Fruit fly (Drosophila melanogaster) Kc167 (cell line): ENCODE results near the gene CG10702.

Source experiments
- Sin3A ChIP-seq: fragments of >200 bp; optimal IDR thresholded peaks from 2 replicates; lab custom pipeline; 2018; ENCODE audit warnings: missing external identifiers
- h ChIP-seq: fragments of >200 bp; optimal IDR thresholded peaks from 3 replicates; lab custom pipeline; 2018; ENCODE audit warnings: missing external identifiers
- psq ChIP-seq: fragments of >200 bp; optimal IDR thresholded peaks from 2 replicates; lab custom pipeline; 2017; ENCODE audit warnings: missing external identifiers
- ttk ChIP-seq: sonication (Bioruptor generic); optimal IDR thresholded peaks from 2 replicates; lab custom pipeline; 2017; ENCODE audit warnings: missing external identifiers

DNA sequence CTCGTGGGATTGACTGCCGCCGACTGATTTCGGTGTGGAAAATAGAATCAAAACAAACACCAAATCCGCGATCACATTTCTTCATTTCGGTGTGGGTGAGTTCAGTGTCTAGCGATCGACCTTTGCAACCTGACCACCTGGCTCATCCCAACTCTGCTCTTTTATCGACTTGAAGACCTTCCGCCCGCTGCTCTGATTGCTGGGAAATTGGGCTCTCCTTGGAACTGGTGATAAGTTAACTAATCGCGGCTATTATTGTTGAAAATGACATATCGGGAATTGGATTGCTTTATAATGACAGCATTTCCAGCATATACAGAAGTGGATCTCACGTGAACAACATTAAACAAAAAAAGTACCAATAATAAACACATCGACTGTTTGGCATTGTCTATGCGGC lies 27.7 kb upstream of the CG10702 start:
- no peak for TF ChIP-seq psq (lab: Kevin White, UChicago)
- TF ChIP-seq Sin3A (lab: Kevin White, UChicago) = no peak
- TF ChIP-seq h (lab: Kevin White, UChicago) = no peak
- TF ChIP-seq ttk (lab: Kevin White, UChicago) = no peak
